In genomic region chrX:11257071-11257470, ce11 we compare ENCODE assay signal across 8 worm cellular contexts.
TF ChIP-seq lines count a peak whose summit lies in the region.

TSS of gene C03A3.1 (plus strand) at chrX:11257361.

TF ChIP-seq in whole organism, L1 larva, 84 proteins besides CTCF, POLR2A, EP300 and RAD21 (continues in another document):
- no peak for TF ChIP-seq efl-1 (optimal IDR thresholded peaks at IDR 0.05; lab: Kevin White, UChicago)
- no peak for TF ChIP-seq efl-1 (GFP tag; optimal IDR thresholded peaks at IDR 0.05 in 1 of 2; lab: Kevin White, UChicago)
- TF ChIP-seq ceh-63 (GFP tag; optimal IDR thresholded peaks at IDR 0.05; lab: Kevin White, UChicago): no peak
- TF ChIP-seq skn-1 (tag; optimal IDR thresholded peaks at IDR 0.05; lab: Kevin White, UChicago): no peak
- TF ChIP-seq unc-62 (GFP tag; optimal IDR thresholded peaks at IDR 0.05; lab: Kevin White, UChicago): no peak
- TF ChIP-seq C34B4.2 (tag; optimal IDR thresholded peaks at IDR 0.05; lab: Kevin White, UChicago): no peak
- peak in 1 of 3 experiments; percentile 28 for TF ChIP-seq ceh-82 (tag; optimal IDR thresholded peaks at IDR 0.05; lab: Kevin White, UChicago)
- TF ChIP-seq dsc-1 (tag; optimal IDR thresholded peaks at IDR 0.05; lab: Kevin White, UChicago): peak; percentile 22
- TF ChIP-seq nhr-20 (tag; optimal IDR thresholded peaks at IDR 0.05; lab: Kevin White, UChicago): no peak
- no peak for TF ChIP-seq sox-4 (tag; optimal IDR thresholded peaks at IDR 0.05; lab: Kevin White, UChicago)
- TF ChIP-seq lsy-2 (tag; optimal IDR thresholded peaks at IDR 0.05; lab: Kevin White, UChicago): peak in 1 of 2 experiments; percentile 5
- peak; percentile 19 for TF ChIP-seq tbx-2 (tag; optimal IDR thresholded peaks at IDR 0.05; lab: Kevin White, UChicago)

TF ChIP-seq in whole organism, L2 larva, 48 proteins besides CTCF, POLR2A, EP300 and RAD21:
- no peak for TF ChIP-seq sem-4 (tag; optimal IDR thresholded peaks at IDR 0.05; lab: Kevin White, UChicago)
- peak; percentile 23 for TF ChIP-seq zag-1 (tag; optimal IDR thresholded peaks at IDR 0.05; lab: Kevin White, UChicago)
- peak; percentile 16 for TF ChIP-seq nhr-129 (tag; optimal IDR thresholded peaks at IDR 0.05; lab: Kevin White, UChicago)
- no peak for TF ChIP-seq lsy-2 (tag; optimal IDR thresholded peaks at IDR 0.05; lab: Kevin White, UChicago)
- peak; percentile 26 for TF ChIP-seq C34F6.9 (tag; optimal IDR thresholded peaks at IDR 0.05; lab: Kevin White, UChicago)
- peak; percentile 60 for TF ChIP-seq lin-11 (tag; optimal IDR thresholded peaks at IDR 0.05; lab: Kevin White, UChicago)
- TF ChIP-seq unc-55 (GFP tag; optimal IDR thresholded peaks at IDR 0.05; lab: Kevin White, UChicago): peak; percentile 42
- no peak for TF ChIP-seq unc-62 (GFP tag; optimal IDR thresholded peaks at IDR 0.05; lab: Kevin White, UChicago)
- no peak for TF ChIP-seq nhr-25 (tag; optimal IDR thresholded peaks at IDR 0.05; lab: Kevin White, UChicago)
- peak; percentile 33 for TF ChIP-seq F13H6.1 (tag; optimal IDR thresholded peaks at IDR 0.05; lab: Kevin White, UChicago)
- no peak for TF ChIP-seq peb-1 (tag; optimal IDR thresholded peaks at IDR 0.05; lab: Kevin White, UChicago)

TF ChIP-seq in whole organism, L3 larva, 47 proteins besides CTCF, POLR2A, EP300 and RAD21:
- no peak for TF ChIP-seq unc-39 (tag; optimal IDR thresholded peaks at IDR 0.05; lab: Kevin White, UChicago)
- peak; percentile 39 for TF ChIP-seq hmg-11 (tag; optimal IDR thresholded peaks at IDR 0.05; lab: Kevin White, UChicago)
- TF ChIP-seq lin-15B (tag; optimal IDR thresholded peaks at IDR 0.05; lab: Kevin White, UChicago): peak; percentile 21
- TF ChIP-seq nfya-1 (tag; optimal IDR thresholded peaks at IDR 0.05; lab: Kevin White, UChicago; ENCODE audit: insufficient read depth): peak; percentile 44
- TF ChIP-seq lin-39 (tag; optimal IDR thresholded peaks at IDR 0.05; lab: Kevin White, UChicago): peak; percentile 83
- no peak for TF ChIP-seq eor-1 (tag; optimal IDR thresholded peaks at IDR 0.05; lab: Kevin White, UChicago)
TF ChIP-seq in whole organism, L3 larva: peak in this region for 4.

TF ChIP-seq in whole organism, L4 larva, 104 proteins besides CTCF, POLR2A, EP300 and RAD21 (continues in another document):
- TF ChIP-seq nhr-102 (tag; optimal IDR thresholded peaks at IDR 0.05; lab: Kevin White, UChicago) (no peak), skn-1 (tag; optimal IDR thresholded peaks at IDR 0.05; lab: Kevin White, UChicago) (no peak), hlh-30 (tag; optimal IDR thresholded peaks at IDR 0.05; lab: Kevin White, UChicago; ENCODE audit: insufficient read depth) (peak; percentile 17), ceh-62 (tag; optimal IDR thresholded peaks at IDR 0.05; lab: Kevin White, UChicago) (no peak), R02D3.7 (tag; optimal IDR thresholded peaks at IDR 0.05; lab: Kevin White, UChicago) (no peak), ZK546.5 (tag; optimal IDR thresholded peaks at IDR 0.05; lab: Kevin White, UChicago) (no peak), lin-29 (GFP tag; IDR thresholded peaks at IDR 0.05; lab: Robert Waterston, UW) (no peak), ceh-28 (tag; optimal IDR thresholded peaks at IDR 0.05; lab: Kevin White, UChicago) (no peak), F44E2.7 (GFP tag; IDR thresholded peaks at IDR 0.05; lab: Robert Waterston, UW) (no peak), lin-38 (GFP tag; IDR thresholded peaks at IDR 0.05; lab: Robert Waterston, UW) (no peak), egl-27 (tag; optimal IDR thresholded peaks at IDR 0.05; lab: Kevin White, UChicago) (no peak), zip-2 (tag; optimal IDR thresholded peaks at IDR 0.05; lab: Kevin White, UChicago) (no peak), dpl-1 (GFP tag; optimal IDR thresholded peaks at IDR 0.05; lab: Kevin White, UChicago) (no peak), tag-97 (GFP tag; IDR thresholded peaks at IDR 0.05; lab: Robert Waterston, UW) (no peak)

TF ChIP-seq in whole organism, early embryonic, 17 proteins besides CTCF, POLR2A, EP300 and RAD21:
- TF ChIP-seq B0310.2 (tag; optimal IDR thresholded peaks at IDR 0.05; lab: Kevin White, UChicago) (no peak), ets-7 (tag; optimal IDR thresholded peaks at IDR 0.05; lab: Kevin White, UChicago) (no peak), hmg-4 (GFP tag; optimal IDR thresholded peaks at IDR 0.05; lab: Kevin White, UChicago) (peak; percentile 62), ceh-36 (tag; optimal IDR thresholded peaks at IDR 0.05; lab: Kevin White, UChicago) (peak; percentile 41), F13C5.2 (tag; optimal IDR thresholded peaks at IDR 0.05; lab: Kevin White, UChicago) (peak; percentile 51), hnd-1 (tag; optimal IDR thresholded peaks at IDR 0.05; lab: Kevin White, UChicago) (no peak), scrt-1 (GFP tag; IDR thresholded peaks at IDR 0.05; lab: Robert Waterston, UW) (peak; percentile 43; the same call in 1 of the 2 replicates)

TF ChIP-seq in whole organism, late embryonic, 69 proteins besides CTCF, POLR2A, EP300 and RAD21 (continues in another document):
- TF ChIP-seq ceh-14 (tag; optimal IDR thresholded peaks at IDR 0.05; lab: Kevin White, UChicago): peak; percentile 38
- peak; percentile 11 for TF ChIP-seq fax-1 (tag; optimal IDR thresholded peaks at IDR 0.05; lab: Kevin White, UChicago)
- no peak for TF ChIP-seq ets-4 (tag; optimal IDR thresholded peaks at IDR 0.05; lab: Kevin White, UChicago)
- TF ChIP-seq ama-1 (optimal IDR thresholded peaks at IDR 0.05; lab: Kevin White, UChicago): no peak
- TF ChIP-seq syd-9 (tag; optimal IDR thresholded peaks at IDR 0.05; lab: Kevin White, UChicago): peak; percentile 65
- TF ChIP-seq hlh-6 (tag; optimal IDR thresholded peaks at IDR 0.05; lab: Kevin White, UChicago): peak; percentile 58
- TF ChIP-seq F13H6.1 (tag; optimal IDR thresholded peaks at IDR 0.05; lab: Kevin White, UChicago): peak; percentile 12
- TF ChIP-seq rnt-1 (tag; optimal IDR thresholded peaks at IDR 0.05; lab: Kevin White, UChicago): peak; percentile 49
- peak; percentile 3 for TF ChIP-seq nhr-232 (tag; optimal IDR thresholded peaks at IDR 0.05; lab: Kevin White, UChicago)
- TF ChIP-seq hlh-8 (tag; optimal IDR thresholded peaks at IDR 0.05; lab: Kevin White, UChicago): peak; percentile 33
- peak; percentile 75 for TF ChIP-seq ceh-31 (tag; optimal IDR thresholded peaks at IDR 0.05; lab: Kevin White, UChicago)
- no peak for TF ChIP-seq madf-2 (tag; optimal IDR thresholded peaks at IDR 0.05; lab: Kevin White, UChicago)
- TF ChIP-seq ceh-19 (GFP tag; optimal IDR thresholded peaks at IDR 0.05; lab: Kevin White, UChicago): peak; percentile 39
- peak; percentile 77 for TF ChIP-seq ceh-34 (tag; optimal IDR thresholded peaks at IDR 0.05; lab: Kevin White, UChicago)
- peak; percentile 49 for TF ChIP-seq tbx-2 (tag; optimal IDR thresholded peaks at IDR 0.05; lab: Kevin White, UChicago)
- TF ChIP-seq C08G9.2 (tag; optimal IDR thresholded peaks at IDR 0.05; lab: Kevin White, UChicago): peak; percentile 52

TF ChIP-seq in whole organism, mixed stage, embryonic, 35 proteins besides CTCF, POLR2A, EP300 and RAD21:
- TF ChIP-seq unc-120 (tag; optimal IDR thresholded peaks at IDR 0.05; lab: Kevin White, UChicago; ENCODE audit: poor library complexity, severe bottlenecking): peak; percentile 40
- TF ChIP-seq unc-39 (tag; optimal IDR thresholded peaks at IDR 0.05; lab: Kevin White, UChicago): no peak
- no peak for TF ChIP-seq blmp-1 (tag; optimal IDR thresholded peaks at IDR 0.05; lab: Kevin White, UChicago)
- no peak for TF ChIP-seq nhr-76 (tag; optimal IDR thresholded peaks at IDR 0.05; lab: Kevin White, UChicago)
- no peak for TF ChIP-seq pha-4 (tag; optimal IDR thresholded peaks at IDR 0.05; lab: Kevin White, UChicago)
- TF ChIP-seq lin-32 (GFP tag; optimal IDR thresholded peaks at IDR 0.05; lab: Kevin White, UChicago): peak; percentile 29
- peak; percentile 35 for TF ChIP-seq sptf-1 (tag; optimal IDR thresholded peaks at IDR 0.05; lab: Kevin White, UChicago)
- TF ChIP-seq hlh-1 (tag; optimal IDR thresholded peaks at IDR 0.05; lab: Kevin White, UChicago): peak; percentile 14
- peak; percentile 51 for TF ChIP-seq mls-2 (tag; optimal IDR thresholded peaks at IDR 0.05; lab: Kevin White, UChicago)
- no peak for TF ChIP-seq sem-2 (GFP tag; optimal IDR thresholded peaks at IDR 0.05; lab: Kevin White, UChicago)
- TF ChIP-seq lin-13 (tag; optimal IDR thresholded peaks at IDR 0.05; lab: Kevin White, UChicago): peak; percentile 17
- peak; percentile 61 for TF ChIP-seq cnd-1 (tag; optimal IDR thresholded peaks at IDR 0.05; lab: Kevin White, UChicago)
- peak; percentile 47 for TF ChIP-seq drap-1 (GFP tag; optimal IDR thresholded peaks at IDR 0.05; lab: Kevin White, UChicago)
- TF ChIP-seq ces-1 (GFP tag; optimal IDR thresholded peaks at IDR 0.05; lab: Kevin White, UChicago): peak; percentile 36
- TF ChIP-seq ztf-11 (tag; optimal IDR thresholded peaks at IDR 0.05; lab: Kevin White, UChicago): no peak

TF ChIP-seq in whole organism, young adult, 124 proteins besides CTCF, POLR2A, EP300 and RAD21:
- TF ChIP-seq B0035.1 (tag; optimal IDR thresholded peaks at IDR 0.05; lab: Kevin White, UChicago): no peak
- TF ChIP-seq ztf-18 (tag; optimal IDR thresholded peaks at IDR 0.05; lab: Kevin White, UChicago): peak; percentile 39
- no peak for TF ChIP-seq ceh-91 (GFP tag; IDR thresholded peaks at IDR 0.05; lab: Robert Waterston, UW)
- TF ChIP-seq rcor-1 (GFP tag; IDR thresholded peaks at IDR 0.05; lab: Robert Waterston, UW): no peak
- TF ChIP-seq mxl-1 (tag; optimal IDR thresholded peaks at IDR 0.05; lab: Kevin White, UChicago): no peak
